Fruit fly (Drosophila melanogaster): ENCODE results near the gene HGTX.

The HGTX gene

DNA sequence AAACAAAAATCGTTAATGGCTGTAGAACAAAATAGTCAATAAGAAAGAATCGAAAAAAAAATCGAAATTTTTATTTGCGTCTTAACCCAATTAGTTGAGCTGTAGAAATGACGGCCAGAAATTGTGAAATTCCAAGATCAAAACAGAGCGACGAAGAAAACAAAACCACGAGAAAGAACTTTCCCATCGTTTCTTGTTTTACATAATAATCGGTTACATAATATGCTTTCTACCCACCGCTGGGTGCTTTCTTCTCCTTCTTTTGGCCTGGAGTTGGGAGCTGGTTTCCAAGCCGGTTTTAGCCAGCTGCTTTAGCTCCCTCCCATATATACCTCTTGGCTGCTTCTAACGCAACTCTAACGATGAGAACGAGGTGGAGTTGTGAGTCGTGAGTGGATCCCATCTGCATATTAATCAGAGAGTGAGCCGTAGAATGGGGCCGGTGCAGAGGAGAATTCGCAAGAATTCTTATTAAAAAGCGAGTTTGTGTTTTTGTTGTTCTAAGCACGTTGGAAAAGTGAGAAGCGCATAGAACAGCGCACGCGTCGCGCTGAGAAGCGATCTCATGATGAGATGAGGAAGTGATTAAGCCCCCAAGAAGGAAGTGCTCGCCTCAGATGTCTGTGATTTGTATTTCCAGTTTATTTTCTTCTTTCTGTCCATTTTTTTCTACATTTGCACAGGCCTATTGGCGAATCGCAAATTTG lies 18.3 kb upstream of the HGTX start:
- no peak for TF ChIP-seq CG10348 (GFP tag; IDR thresholded peaks at IDR 0.05)
- TF ChIP-seq CG8301 (tag; optimal IDR thresholded peaks at IDR 0.05) = no peak
- no peak for TF ChIP-seq CG34367 (tag; optimal IDR thresholded peaks at IDR 0.05)
- no peak for TF ChIP-seq Pif1A (GFP tag; optimal IDR thresholded peaks at IDR 0.05)
- TF ChIP-seq CG32121 (GFP tag; IDR thresholded peaks at IDR 0.05) = no peak
- no peak for TF ChIP-seq CG9948 (tag; optimal IDR thresholded peaks at IDR 0.05)
- no peak for TF ChIP-seq CG12605 (GFP tag; IDR thresholded peaks at IDR 0.05)
- no peak for TF ChIP-seq Pif1B (GFP tag; optimal IDR thresholded peaks at IDR 0.05)
- no peak for TF ChIP-seq CG14655 (GFP tag; optimal IDR thresholded peaks at IDR 0.05)
- no peak for TF ChIP-seq CG4496 (GFP tag; IDR thresholded peaks at IDR 0.05)
- TF ChIP-seq CG13204 (GFP tag; optimal IDR thresholded peaks at IDR 0.05) = no peak
- TF ChIP-seq CG8159 (tag; optimal IDR thresholded peaks at IDR 0.05) = no peak
- TF ChIP-seq fd96Ca (GFP tag; IDR thresholded peaks at IDR 0.05) = no peak

- TF ChIP-seq CG8301 (tag; optimal IDR thresholded peaks at IDR 0.05) = peak; percentile 70
- TF ChIP-seq D1 (tag; optimal IDR thresholded peaks at IDR 0.05) = no peak
- peak; percentile 76 for TF ChIP-seq CG14655 (GFP tag; optimal IDR thresholded peaks at IDR 0.05)
- TF ChIP-seq CG15710 (tag; optimal IDR thresholded peaks at IDR 0.05) = no peak
- TF ChIP-seq CG17806 (tag; optimal IDR thresholded peaks at IDR 0.05) = no peak
- TF ChIP-seq gl (tag; optimal IDR thresholded peaks at IDR 0.05) = no peak
- no peak for TF ChIP-seq CG9948 (tag; optimal IDR thresholded peaks at IDR 0.05)
- TF ChIP-seq Ets98B (GFP tag; IDR thresholded peaks at IDR 0.05) = no peak
- TF ChIP-seq Pif1B (GFP tag; optimal IDR thresholded peaks at IDR 0.05) = no peak
- TF ChIP-seq CG4496 (GFP tag; IDR thresholded peaks at IDR 0.05) = no peak
- TF ChIP-seq Pif1A (GFP tag; optimal IDR thresholded peaks at IDR 0.05) = no peak
- no peak; the same call in 1 of the 2 replicates for TF ChIP-seq CG32121 (GFP tag; IDR thresholded peaks at IDR 0.05)
- no peak for TF ChIP-seq CG34367 (tag; optimal IDR thresholded peaks at IDR 0.05)
- TF ChIP-seq fd96Ca (GFP tag; IDR thresholded peaks at IDR 0.05) = no peak
Measured at dm6 chr3L:14616085-14617026, 17.0 kb upstream of the HGTX start.

DNA sequence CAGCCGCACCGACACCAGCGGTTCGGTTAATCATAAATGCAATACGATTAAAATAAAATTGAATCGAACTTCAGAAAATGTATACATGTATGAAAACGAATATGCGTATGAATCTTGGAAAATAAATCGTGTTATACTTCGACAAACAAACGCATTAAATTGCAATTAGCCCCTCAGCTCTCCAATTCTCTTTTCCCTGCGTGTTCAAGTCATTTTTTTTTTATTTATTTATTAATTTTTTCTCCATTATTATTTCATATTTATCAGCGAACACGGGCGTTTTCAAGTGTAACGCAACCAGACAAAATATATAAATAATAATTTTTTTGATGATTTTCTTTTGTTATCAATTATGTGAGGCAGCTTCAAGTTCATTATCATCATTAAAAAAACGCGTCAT lies 15.8 kb upstream of the HGTX start:
- no peak for TF ChIP-seq CG14655 (GFP tag; optimal IDR thresholded peaks at IDR 0.05)
- peak; percentile 24 for TF ChIP-seq Snoo (tag; optimal IDR thresholded peaks at IDR 0.05)
- TF ChIP-seq CG8301 (tag; optimal IDR thresholded peaks at IDR 0.05) = no peak
- no peak for TF ChIP-seq CG15710 (tag; optimal IDR thresholded peaks at IDR 0.05)

dm6 chr3L:14613792-14614677 lies 14.7 kb upstream of the HGTX start, which contains the start of gene shd:
Gene shd, plus strand, starts transcription at chr3L:14614458.
- TF ChIP-seq gl (tag; optimal IDR thresholded peaks at IDR 0.05) (no peak), CG32121 (GFP tag; IDR thresholded peaks at IDR 0.05) (no peak), EcR (GFP tag; optimal IDR thresholded peaks at IDR 0.05) (peak; percentile 23), CG9948 (tag; optimal IDR thresholded peaks at IDR 0.05) (peak; percentile 60), CG34367 (tag; optimal IDR thresholded peaks at IDR 0.05) (peak; percentile 44), CG15710 (tag; optimal IDR thresholded peaks at IDR 0.05) (peak; percentile 72), rn (GFP tag; IDR thresholded peaks at IDR 0.05) (no peak), CG4496 (GFP tag; IDR thresholded peaks at IDR 0.05) (peak; percentile 71), CG13204 (GFP tag; optimal IDR thresholded peaks at IDR 0.05) (no peak), CG10348 (GFP tag; IDR thresholded peaks at IDR 0.05) (no peak), fd96Ca (GFP tag; IDR thresholded peaks at IDR 0.05) (0 out of 3 replicates have a peak, but pooled peaks have one; percentile 24), Ets98B (GFP tag; IDR thresholded peaks at IDR 0.05) (peak; percentile 22; the same call in 1 of the 2 replicates), Pif1B (GFP tag; optimal IDR thresholded peaks at IDR 0.05) (no peak), CG14655 (GFP tag; optimal IDR thresholded peaks at IDR 0.05) (peak; percentile 76), D1 (tag; optimal IDR thresholded peaks at IDR 0.05) (no peak), CG8159 (tag; optimal IDR thresholded peaks at IDR 0.05) (peak; percentile 79), CG17806 (tag; optimal IDR thresholded peaks at IDR 0.05) (peak; percentile 35), CG8301 (tag; optimal IDR thresholded peaks at IDR 0.05) (no peak), CG12605 (GFP tag; IDR thresholded peaks at IDR 0.05) (peak; percentile 36; the same call in 1 of the 2 replicates), Snoo (tag; optimal IDR thresholded peaks at IDR 0.05) (peak; percentile 35), Pif1A (GFP tag; optimal IDR thresholded peaks at IDR 0.05) (peak; percentile 14)
